Fruit fly (Drosophila melanogaster): ENCODE data around the gene CDK2AP1.

CDK2AP1 gene

dm6 chrX:11135840-11136586, 1.6 kb upstream of the CDK2AP1 start (continued):
- TF ChIP-seq nerfin-1 (tag; optimal IDR thresholded peaks at IDR 0.05) (peak; percentile 95), CG42726 (GFP tag; IDR thresholded peaks at IDR 0.05; ENCODE audit: partially characterized antibody) (no peak), lbe (GFP tag; optimal IDR thresholded peaks at IDR 0.05) (no peak), CG8290 (GFP tag; optimal IDR thresholded peaks at IDR 0.05) (peak; percentile 16), CG8290 (tag; optimal IDR thresholded peaks at IDR 0.05) (no peak), CG18764 (GFP tag; optimal IDR thresholded peaks at IDR 0.05) (no peak), Aef1 (GFP tag; IDR thresholded peaks at IDR 0.05) (peak; percentile 31; the same call in 2 of the 3 replicates), nmo (GFP tag; optimal IDR thresholded peaks at IDR 0.05) (peak; percentile 38), CG31365 (tag; optimal IDR thresholded peaks at IDR 0.05) (peak; percentile 93), Hr39 (optimal IDR thresholded peaks at IDR 0.05) (no peak), Dfd (GFP tag; optimal IDR thresholded peaks at IDR 0.05) (peak in 1 of 2 experiments; percentile 54), ftz-f1 (GFP tag; optimal IDR thresholded peaks at IDR 0.05) (peak; percentile 85)

- TF ChIP-seq slp2 (GFP tag; optimal IDR thresholded peaks at IDR 0.05), result no peak
- peak; percentile 24 for TF ChIP-seq Chrac-16 (GFP tag; optimal IDR thresholded peaks at IDR 0.05)
- peak; percentile 3 for TF ChIP-seq CG9437 (GFP tag; optimal IDR thresholded peaks at IDR 0.05)
- no peak for TF ChIP-seq CG13424 (tag; optimal IDR thresholded peaks at IDR 0.05)
- TF ChIP-seq pum (GFP tag; optimal IDR thresholded peaks at IDR 0.05), result no peak
- TF ChIP-seq al (GFP tag; IDR thresholded peaks at IDR 0.05), result no peak
- peak; percentile 20 for TF ChIP-seq CG3281 (GFP tag; optimal IDR thresholded peaks at IDR 0.05)
- peak; percentile 14 for TF ChIP-seq Antp (GFP tag; optimal IDR thresholded peaks at IDR 0.05)
- peak; percentile 36 for TF ChIP-seq Xbp1 (GFP tag; optimal IDR thresholded peaks at IDR 0.05)
- peak; percentile 7 for TF ChIP-seq nom (GFP tag; optimal IDR thresholded peaks at IDR 0.05)
- no peak for TF ChIP-seq CkIIα-i1 (GFP tag; IDR thresholded peaks at IDR 0.05)
- TF ChIP-seq sisA (GFP tag; IDR thresholded peaks at IDR 0.05), result 0 out of 2 replicates have a peak, but pooled peaks have one; percentile 13
- TF ChIP-seq salm (tag; optimal IDR thresholded peaks at IDR 0.05), result no peak
- TF ChIP-seq CG7271 (tag; optimal IDR thresholded peaks at IDR 0.05), result no peak
- TF ChIP-seq CG3847 (GFP tag; IDR thresholded peaks at IDR 0.05), result 0 out of 2 replicates have a peak, but pooled peaks have one; percentile 12
- TF ChIP-seq CG2678 (tag; optimal IDR thresholded peaks at IDR 0.05), result no peak
- peak; percentile 14 for TF ChIP-seq zfh2 (GFP tag; optimal IDR thresholded peaks at IDR 0.05)
- TF ChIP-seq sens (GFP tag), result no peak
- TF ChIP-seq MTF-1 (GFP tag; optimal IDR thresholded peaks at IDR 0.05; ENCODE audit: borderline replicate concordance), result no peak
- no peak for TF ChIP-seq Gug (GFP tag; IDR thresholded peaks at IDR 0.05)
- TF ChIP-seq Elba2 (GFP tag; optimal IDR thresholded peaks at IDR 0.05), result peak; percentile 73
- peak; percentile 11 for TF ChIP-seq CG1647 (GFP tag; optimal IDR thresholded peaks at IDR 0.05)
- peak; percentile 14 for TF ChIP-seq CG4424 (GFP tag; optimal IDR thresholded peaks at IDR 0.05)
- no peak for TF ChIP-seq B-H1 (GFP tag; IDR thresholded peaks at IDR 0.05)
- TF ChIP-seq CG11456 (GFP tag; IDR thresholded peaks at IDR 0.05), result peak; percentile 41; the same call in 1 of the 3 replicates
- TF ChIP-seq CG10267 (tag; optimal IDR thresholded peaks at IDR 0.05), result peak; percentile 87
- 0 out of 2 replicates have a peak, but pooled peaks have one; percentile 23 for TF ChIP-seq Rx (GFP tag; IDR thresholded peaks at IDR 0.05)
- peak; percentile 91 for TF ChIP-seq cg (GFP tag; optimal IDR thresholded peaks at IDR 0.05)
- no peak for TF ChIP-seq CG17385 (GFP tag; optimal IDR thresholded peaks at IDR 0.05)
- TF ChIP-seq CG17802 (tag; optimal IDR thresholded peaks at IDR 0.05), result no peak
- TF ChIP-seq ab (GFP tag; optimal IDR thresholded peaks at IDR 0.05), result peak; percentile 3
- no peak for TF ChIP-seq exex (tag; optimal IDR thresholded peaks at IDR 0.05)
- no peak for TF ChIP-seq esg (GFP tag; conservative IDR thresholded peaks at IDR 0.05)
- TF ChIP-seq Dp (GFP tag; optimal IDR thresholded peaks at IDR 0.05), result peak; percentile 16
- no peak for TF ChIP-seq pan (optimal IDR thresholded peaks at IDR 0.05)
- no peak for TF ChIP-seq pan (GFP tag; optimal IDR thresholded peaks at IDR 0.05 in 1 of 2, IDR thresholded peaks at IDR 0.05 in 1 of 2)
Observed at dm6 chrX:11136587-11137512, 809 bp upstream of the CDK2AP1 start, which contains the start of gene Klp10A. TSS of gene Klp10A (minus strand) at chrX:11137118.

Data from whole organism, embryonic.